Fruit fly (Drosophila melanogaster) whole organism, adult: ENCODE measurements around the gene Lcp65Ag1.

Experiments used
- CG11617 ChIP-seq: fragments of 200-800 bp; sonication (Bioruptor generic); optimal IDR thresholded peaks from 2 replicates; lab custom pipeline; 2017; ENCODE audit warnings: mild to moderate bottlenecking, missing biosample characterization, missing genetic modification reagents, missing genetic modification characterization
- CG12768 ChIP-seq: fragments of 200-800 bp; sonication (Bioruptor generic); optimal IDR thresholded peaks from 2 replicates; lab custom pipeline; 2017; ENCODE audit warnings: missing biosample characterization, missing genetic modification characterization, mild to moderate bottlenecking, moderate library complexity, missing genetic modification reagents
- CG14711 ChIP-seq: fragments of 200-800 bp; sonication (Bioruptor generic); optimal IDR thresholded peaks from 2 replicates; lab custom pipeline; 2018; ENCODE audit warnings: missing biosample characterization, mild to moderate bottlenecking, missing genetic modification characterization, moderate library complexity
- CG33017 ChIP-seq: fragments of 200-800 bp; sonication (Bioruptor generic); optimal IDR thresholded peaks from 2 replicates; lab custom pipeline; 2018; ENCODE audit warnings: missing biosample characterization, mild to moderate bottlenecking, missing genetic modification characterization, moderate library complexity
- CG5204 ChIP-seq: fragments of 200-800 bp; sonication (Bioruptor generic); optimal IDR thresholded peaks from 2 replicates; lab custom pipeline; 2016; ENCODE audit warnings: missing biosample characterization, missing genetic modification characterization
- CG7045 ChIP-seq: fragments of 200-800 bp; sonication (Bioruptor generic); optimal IDR thresholded peaks from 2 replicates; lab custom pipeline; 2017; ENCODE audit warnings: missing biosample characterization, mild to moderate bottlenecking, missing genetic modification characterization
- CG7101 ChIP-seq: fragments of 200-800 bp; sonication (Bioruptor generic); optimal IDR thresholded peaks from 2 replicates; lab custom pipeline; 2018; ENCODE audit warnings: missing biosample characterization, mild to moderate bottlenecking, missing genetic modification characterization, moderate library complexity
- Clk ChIP-seq: fragments of 200-800 bp; sonication (Bioruptor generic); optimal IDR thresholded peaks from 2 replicates; lab custom pipeline; 2017; ENCODE audit warnings: missing biosample characterization, missing genetic modification characterization
- Crg-1 ChIP-seq: fragments of 200-800 bp; sonication (Bioruptor generic); optimal IDR thresholded peaks from 2 replicates; lab custom pipeline; 2016; ENCODE audit warnings: missing biosample characterization, missing genetic modification characterization
- Hr96 ChIP-seq: fragments of 200-800 bp; sonication (Bioruptor generic); optimal IDR thresholded peaks from 2 replicates; lab custom pipeline; 2016; ENCODE audit warnings: missing biosample characterization, missing genetic modification characterization
- Mnt ChIP-seq: fragments of 200-800 bp; sonication (Bioruptor generic); optimal IDR thresholded peaks from 2 replicates; lab custom pipeline; 2016; ENCODE audit warnings: missing biosample characterization, mild to moderate bottlenecking, missing genetic modification characterization
- bab1 ChIP-seq: fragments of 200-800 bp; sonication (Bioruptor generic); optimal IDR thresholded peaks from 3 replicates; lab custom pipeline; 2019; ENCODE audit warnings: missing biosample characterization, mild to moderate bottlenecking, missing genetic modification characterization, moderate library complexity
- cic ChIP-seq: fragments of 200-800 bp; sonication (Bioruptor generic); optimal IDR thresholded peaks from 2 replicates; lab custom pipeline; 2017; ENCODE audit warnings: missing biosample characterization, mild to moderate bottlenecking, missing genetic modification characterization, moderate library complexity
- cnc ChIP-seq, 2 experiments: fragments of >200 bp; optimal IDR thresholded peaks; 2 replicates each; lab custom pipeline; 2017
- kay ChIP-seq: fragments of 200-800 bp; sonication (Bioruptor generic); peaks from one replicate; lab custom pipeline; 2016; ENCODE audit warnings: missing biosample characterization, missing genetic modification characterization, borderline replicate concordance
- ovo ChIP-seq: fragments of 200-800 bp; sonication (Bioruptor generic); optimal IDR thresholded peaks from 2 replicates; lab custom pipeline; 2016; ENCODE audit warnings: missing biosample characterization, missing genetic modification characterization
- pad ChIP-seq: fragments of 200-800 bp; sonication (Bioruptor generic); optimal IDR thresholded peaks from 3 replicates; lab custom pipeline; 2017; ENCODE audit warnings: missing biosample characterization, missing genetic modification characterization, mild to moderate bottlenecking, moderate library complexity, missing genetic modification reagents
- tj ChIP-seq: fragments of 200-800 bp; sonication (Bioruptor generic); optimal IDR thresholded peaks from 3 replicates; lab custom pipeline; 2017; ENCODE audit warnings: missing biosample characterization, mild to moderate bottlenecking, missing genetic modification characterization, moderate library complexity
- toe ChIP-seq: fragments of 200-800 bp; sonication (Bioruptor generic); optimal IDR thresholded peaks from 2 replicates; lab custom pipeline; 2016; ENCODE audit warnings: missing biosample characterization, missing genetic modification characterization

The Lcp65Ag1 gene

dm6 chr3L:6093213-6093612 is 41.9 kb downstream of the Lcp65Ag1 start, which contains the start of gene CG10469:
CG10469 (minus strand) TSS chr3L:6093313.
- TF ChIP-seq toe (GFP tag; lab: Kevin White, UChicago), result no peak
- TF ChIP-seq CG7045 (GFP tag; lab: Kevin White, UChicago), result no peak
- no peak for TF ChIP-seq CG5204 (GFP tag; lab: Kevin White, UChicago)

dm6 chr3L:6085988-6086387 is 49.1 kb downstream of the Lcp65Ag1 start:
- TF ChIP-seq cic (GFP tag; lab: Kevin White, UChicago) (no peak), pad (GFP tag; lab: Kevin White, UChicago) (no peak)

dm6 chr3L:6085157-6085556 is 49.9 kb downstream of the Lcp65Ag1 start:
- TF ChIP-seq kay (GFP tag; lab: Kevin White, UChicago) (no peak), cic (GFP tag; lab: Kevin White, UChicago) (no peak), CG5204 (GFP tag; lab: Kevin White, UChicago) (no peak), CG12768 (GFP tag; lab: Kevin White, UChicago) (no peak), Mnt (GFP tag; lab: Kevin White, UChicago) (no peak), Hr96 (GFP tag; lab: Kevin White, UChicago) (no peak), CG33017 (tag; lab: Kevin White, UChicago) (no peak), CG7101 (no peak), ovo (GFP tag; lab: Kevin White, UChicago) (no peak), CG11617 (GFP tag; lab: Kevin White, UChicago) (no peak), CG14711 (tag; lab: Kevin White, UChicago) (no peak), toe (GFP tag; lab: Kevin White, UChicago) (no peak), bab1 (no peak), Clk (no peak), CG7045 (GFP tag; lab: Kevin White, UChicago) (no peak), tj (GFP tag; lab: Kevin White, UChicago) (no peak), Crg-1 (GFP tag; lab: Kevin White, UChicago) (no peak), cnc (optimal IDR thresholded peaks at IDR 0.05; lab: Kevin White, UChicago) (no peak)
